Worm (Caenorhabditis elegans) whole organism, mixed stage, embryonic: ENCODE results near the gene K05D4.9.

Source experiments
- lsy-2 ChIP-seq: fragments of 150-350 bp; optimal IDR thresholded peaks from 2 replicates; lab custom pipeline; 2014; ENCODE audit warnings: missing biosample characterization, missing genetic modification characterization
- nhr-12 ChIP-seq: fragments of 150-350 bp; optimal IDR thresholded peaks from 2 replicates; lab custom pipeline; 2014; ENCODE audit warnings: missing biosample characterization, missing genetic modification characterization
- pha-4 ChIP-seq: fragments of 150-350 bp; optimal IDR thresholded peaks from 2 replicates; lab custom pipeline; 2018; ENCODE audit warnings: missing biosample characterization, missing genetic modification reagents, missing genetic modification characterization
- snpc-4 ChIP-seq: fragments of 150-350 bp; optimal IDR thresholded peaks from 2 replicates; lab custom pipeline; 2014; ENCODE audit warnings: missing biosample characterization, missing genetic modification characterization
- unc-39 ChIP-seq: fragments of 150-350 bp; optimal IDR thresholded peaks from 2 replicates; lab custom pipeline; 2014; ENCODE audit warnings: missing biosample characterization, missing genetic modification characterization
- zip-8 ChIP-seq: fragments of 150-350 bp; optimal IDR thresholded peaks from 2 replicates; lab custom pipeline; 2014; ENCODE audit warnings: missing biosample characterization, missing genetic modification characterization

DNA sequence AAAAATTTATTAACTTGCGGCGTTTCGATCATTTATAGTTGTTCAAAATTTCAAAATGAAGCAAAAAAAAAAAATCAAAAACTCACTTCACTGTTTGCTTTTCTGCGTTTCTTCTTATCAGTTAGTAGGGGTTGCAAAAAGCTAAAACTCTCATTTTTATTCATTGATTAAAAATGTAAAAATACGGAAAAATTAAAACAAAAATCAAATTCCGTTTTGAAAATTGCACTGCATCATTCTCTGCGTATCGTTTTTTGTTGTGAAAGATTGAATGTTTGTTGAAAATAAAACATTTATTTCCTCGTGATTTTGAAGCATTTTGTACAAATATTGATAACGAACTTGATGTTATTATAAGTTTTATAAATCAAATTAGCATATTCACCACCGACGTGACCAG is 42.5 kb downstream of the K05D4.9 start:
- TF ChIP-seq lsy-2 (tag; lab: Kevin White, UChicago) (no peak), unc-39 (tag; lab: Kevin White, UChicago) (no peak), nhr-12 (tag; lab: Kevin White, UChicago) (no peak), snpc-4 (tag; lab: Kevin White, UChicago) (no peak), pha-4 (tag; lab: Kevin White, UChicago) (no peak), zip-8 (no peak)
